Worm (Caenorhabditis elegans) whole organism, L4 larva: ENCODE results near the gene snr-5.
A peak's percentile ranks its signal among the peaks of the same experiment; 100 is the strongest.

Experiments
- F26F4.8 ChIP-seq: fragments of 200-800 bp; sonication (Bioruptor generic); conservative IDR thresholded peaks from 2 replicates; pipeline ENCODE4 v1.3.6; 2022; ENCODE audit warnings: missing genetic modification characterization, missing compliant biosample characterization
- F49E8.2 ChIP-seq: sonication (generic microtip); optimal IDR thresholded peaks from 2 replicates; lab custom pipeline; 2016; ENCODE audit warnings: missing compliant biosample characterization, mild to moderate bottlenecking, missing genetic modification characterization, borderline replicate concordance
- R02D3.7 ChIP-seq: fragments of 150-350 bp; sonication (generic microtip); optimal IDR thresholded peaks from 3 replicates; lab custom pipeline; 2014; ENCODE audit warnings: missing biosample characterization, missing genetic modification characterization
- T26A8.4 ChIP-seq: fragments of 200-800 bp; sonication (Bioruptor generic); IDR thresholded peaks from 2 replicates; pipeline ENCODE4 v1.3.6; 2022; ENCODE audit warnings: missing genetic modification characterization, missing compliant biosample characterization
- Y48G9A.11 ChIP-seq: fragments of 200-800 bp; sonication (Bioruptor generic); IDR thresholded peaks from 2 replicates; pipeline ENCODE4 v1.3.6; 2022; ENCODE audit warnings: missing genetic modification reagents, missing genetic modification characterization, missing compliant biosample characterization
- Y75B8A.6 ChIP-seq: fragments of 200-800 bp; sonication (Bioruptor generic); IDR thresholded peaks from 2 replicates; pipeline ENCODE4 v1.3.6; 2022; ENCODE audit warnings: missing genetic modification reagents, missing genetic modification characterization, missing compliant biosample characterization
- arid-1 ChIP-seq: fragments of 200-800 bp; sonication (Bioruptor generic); conservative IDR thresholded peaks from 2 replicates; pipeline ENCODE4 v1.3.6; 2022; ENCODE audit warnings: missing genetic modification reagents, missing genetic modification characterization, missing compliant biosample characterization
- cey-2 ChIP-seq: sonication (generic microtip); optimal IDR thresholded peaks from 3 replicates; lab custom pipeline; 2017; ENCODE audit warnings: missing genetic modification characterization, mild to moderate bottlenecking, missing compliant biosample characterization, antibody characterized with exemption, borderline replicate concordance; ENCODE audit not compliant: insufficient read depth
- daf-12 ChIP-seq: fragments of 150-350 bp; optimal IDR thresholded peaks from 2 replicates; lab custom pipeline; 2014; ENCODE audit warnings: missing biosample characterization, missing genetic modification reagents, missing genetic modification characterization
- daf-19 ChIP-seq: fragments of 200-800 bp; sonication (Bioruptor generic); conservative IDR thresholded peaks from 2 replicates; pipeline ENCODE4 v1.3.6; 2022; ENCODE audit warnings: missing genetic modification characterization, missing compliant biosample characterization
- dmd-9 ChIP-seq: fragments of 200-800 bp; sonication (Bioruptor generic); IDR thresholded peaks from 2 replicates; pipeline ENCODE4 v1.3.6; 2022; ENCODE audit warnings: missing genetic modification reagents, missing genetic modification characterization, missing compliant biosample characterization
- duxl-1 ChIP-seq: sonication (generic microtip); optimal IDR thresholded peaks from 2 replicates; lab custom pipeline; 2016; ENCODE audit warnings: mild to moderate bottlenecking, missing genetic modification characterization, moderate library complexity, missing compliant biosample characterization; ENCODE audit not compliant: poor library complexity
- egl-43 ChIP-seq: fragments of 200-800 bp; sonication (Bioruptor generic); IDR thresholded peaks from 2 replicates; pipeline ENCODE4 v1.3.6; 2022; ENCODE audit warnings: missing genetic modification reagents, missing genetic modification characterization, missing compliant biosample characterization
- fkh-10 ChIP-seq: fragments of 150-350 bp; optimal IDR thresholded peaks from 2 replicates; lab custom pipeline; 2014; ENCODE audit warnings: missing biosample characterization, missing genetic modification reagents, missing genetic modification characterization
- fos-1 ChIP-seq: fragments of 150-350 bp; optimal IDR thresholded peaks from 2 replicates; lab custom pipeline; 2014; ENCODE audit warnings: missing biosample characterization, missing genetic modification characterization
- gei-8 ChIP-seq: fragments of 200-800 bp; sonication (Bioruptor generic); optimal IDR thresholded peaks from 2 replicates; lab custom pipeline; 2018; ENCODE audit warnings: mild to moderate bottlenecking, missing genetic modification characterization, missing compliant biosample characterization
- hif-1 ChIP-seq, 2 experiments: sonication (generic microtip); optimal IDR thresholded peaks; 2 replicates each; lab custom pipeline; 2016 to 2017; ENCODE audit warnings: missing compliant biosample characterization in 2 of 2, missing genetic modification characterization in 2 of 2, missing genetic modification reagents in 2 of 2, missing genotype in 2 of 2, mild to moderate bottlenecking in 1 of 2
- hlh-11 ChIP-seq: fragments of 200-800 bp; sonication (Bioruptor generic); optimal IDR thresholded peaks from 2 replicates; lab custom pipeline; 2018; ENCODE audit warnings: mild to moderate bottlenecking, missing genetic modification characterization, missing compliant biosample characterization
- hmg-1.1 ChIP-seq: fragments of 200-800 bp; sonication (Bioruptor generic); IDR thresholded peaks from 2 replicates; pipeline ENCODE4 v1.3.6; 2022; ENCODE audit warnings: missing genetic modification reagents, missing genetic modification characterization, missing compliant biosample characterization
- lim-7 ChIP-seq: fragments of 200-800 bp; sonication (Bioruptor generic); IDR thresholded peaks from 2 replicates; pipeline ENCODE4 v1.3.6; 2022; ENCODE audit warnings: missing genetic modification characterization, missing compliant biosample characterization
- lin-1 ChIP-seq: fragments of 200-800 bp; sonication (Bioruptor generic); IDR thresholded peaks from 2 replicates; pipeline ENCODE4 v1.3.6; 2022; ENCODE audit warnings: missing genetic modification reagents, missing genetic modification characterization, missing compliant biosample characterization
- lin-13 ChIP-seq: fragments of 150-350 bp; optimal IDR thresholded peaks from 2 replicates; lab custom pipeline; 2014; ENCODE audit warnings: missing biosample characterization, missing genetic modification reagents, missing genetic modification characterization
- lin-15B ChIP-seq: fragments of 150-350 bp; sonication (generic microtip); optimal IDR thresholded peaks from 3 replicates; lab custom pipeline; 2014; ENCODE audit warnings: missing biosample characterization, missing genetic modification characterization
- lin-38 ChIP-seq: fragments of 200-800 bp; sonication (Bioruptor generic); IDR thresholded peaks from 2 replicates; pipeline ENCODE4 v1.3.6; 2022; ENCODE audit warnings: missing genetic modification reagents, missing genetic modification characterization, missing compliant biosample characterization
- lin-39 ChIP-seq: fragments of 150-350 bp; optimal IDR thresholded peaks from 2 replicates; lab custom pipeline; 2014; ENCODE audit warnings: missing biosample characterization, missing genetic modification reagents, missing genetic modification characterization
- madf-9 ChIP-seq: fragments of 200-800 bp; sonication (Bioruptor generic); conservative IDR thresholded peaks from 2 replicates; pipeline ENCODE4 v1.3.6; 2022; ENCODE audit warnings: missing genetic modification reagents, missing genetic modification characterization, missing compliant biosample characterization
- nhr-102 ChIP-seq: sonication (generic microtip); optimal IDR thresholded peaks from 2 replicates; lab custom pipeline; 2016; ENCODE audit warnings: mild to moderate bottlenecking, missing genetic modification characterization, moderate library complexity, missing compliant biosample characterization
- nhr-111 ChIP-seq: fragments of 200-800 bp; sonication (Bioruptor generic); optimal IDR thresholded peaks from 2 replicates; lab custom pipeline; 2018; ENCODE audit warnings: mild to moderate bottlenecking, missing genetic modification characterization, missing compliant biosample characterization
- nhr-25 ChIP-seq: sonication (generic microtip); optimal IDR thresholded peaks from 2 replicates; lab custom pipeline; 2017; ENCODE audit warnings: missing genetic modification characterization, mild to moderate bottlenecking, missing compliant biosample characterization, antibody characterized with exemption, moderate library complexity, borderline replicate concordance; ENCODE audit not compliant: insufficient read depth
- nhr-28 ChIP-seq: fragments of 150-350 bp; optimal IDR thresholded peaks from 2 replicates; lab custom pipeline; 2014; ENCODE audit warnings: missing biosample characterization, missing genetic modification characterization
- nhr-41 ChIP-seq: fragments of 200-800 bp; sonication (Bioruptor generic); IDR thresholded peaks from 2 replicates; pipeline ENCODE4 v1.3.6; 2022; ENCODE audit warnings: missing genetic modification reagents, missing genetic modification characterization, missing compliant biosample characterization
- nhr-42 ChIP-seq: fragments of 200-800 bp; sonication (Bioruptor generic); IDR thresholded peaks from 2 replicates; pipeline ENCODE4 v1.3.6; 2022; ENCODE audit warnings: missing genetic modification characterization, missing compliant biosample characterization
- nhr-76 ChIP-seq: fragments of 150-350 bp; optimal IDR thresholded peaks from 2 replicates; lab custom pipeline; 2014; ENCODE audit warnings: missing biosample characterization, missing genetic modification characterization
- nhr-77 ChIP-seq: fragments of 150-350 bp; optimal IDR thresholded peaks from 2 replicates; lab custom pipeline; 2014; ENCODE audit warnings: missing biosample characterization, missing genetic modification characterization
- pha-4 ChIP-seq, 2 experiments: fragments of 150-350 bp in 1 of 2; fragments of 200-800 bp in 1 of 2; sonication (Bioruptor generic) in 1 of 2; IDR thresholded peaks in 1 of 2; optimal IDR thresholded peaks in 1 of 2; 2 replicates each; pipeline versions ENCODE4 v1.3.6 to Lab custom; 2014 to 2022; ENCODE audit warnings: missing genetic modification characterization in 2 of 2, missing genetic modification reagents in 2 of 2, missing biosample characterization in 1 of 2, missing compliant biosample characterization in 1 of 2
- php-3 ChIP-seq: fragments of 200-800 bp; sonication (Bioruptor generic); IDR thresholded peaks from 2 replicates; pipeline ENCODE4 v1.3.6; 2022; ENCODE audit warnings: missing genetic modification reagents, missing genetic modification characterization, missing compliant biosample characterization
- rbr-2 ChIP-seq: sonication (generic microtip); optimal IDR thresholded peaks from 2 replicates; lab custom pipeline; 2016; ENCODE audit warnings: missing genotype, missing genetic modification characterization, missing compliant biosample characterization
- sdz-12 ChIP-seq: fragments of 200-800 bp; sonication (Bioruptor generic); optimal IDR thresholded peaks from 2 replicates; lab custom pipeline; 2018; ENCODE audit warnings: mild to moderate bottlenecking, missing genetic modification characterization, missing compliant biosample characterization
- set-16 ChIP-seq: fragments of 200-800 bp; sonication (Bioruptor generic); IDR thresholded peaks from 2 replicates; pipeline ENCODE4 v1.3.6; 2022; ENCODE audit warnings: missing genetic modification reagents, missing genetic modification characterization, missing compliant biosample characterization
- skn-1 ChIP-seq: fragments of 150-350 bp; optimal IDR thresholded peaks from 2 replicates; lab custom pipeline; 2014; ENCODE audit warnings: missing biosample characterization, missing genetic modification characterization
- spr-1 ChIP-seq: sonication (generic microtip); optimal IDR thresholded peaks from 2 replicates; lab custom pipeline; 2016; ENCODE audit warnings: mild to moderate bottlenecking, missing genetic modification characterization, missing compliant biosample characterization
- tag-97 ChIP-seq: fragments of 200-800 bp; sonication (Bioruptor generic); IDR thresholded peaks from 2 replicates; pipeline ENCODE4 v1.3.6; 2022; ENCODE audit warnings: missing genetic modification characterization, missing compliant biosample characterization
- tra-1 ChIP-seq: fragments of 200-800 bp; sonication (Bioruptor generic); IDR thresholded peaks from 2 replicates; pipeline ENCODE4 v1.3.6; 2022; ENCODE audit warnings: missing genetic modification reagents, missing genetic modification characterization, missing compliant biosample characterization
- unc-39 ChIP-seq: sonication (generic microtip); optimal IDR thresholded peaks from 2 replicates; lab custom pipeline; 2017; ENCODE audit warnings: missing biosample characterization, missing genetic modification characterization
- vab-7 ChIP-seq: fragments of 200-800 bp; sonication (Bioruptor generic); IDR thresholded peaks from 2 replicates; pipeline ENCODE4 v1.3.6; 2022; ENCODE audit warnings: missing genetic modification reagents, missing genetic modification characterization, missing compliant biosample characterization
- zip-11 ChIP-seq: fragments of 200-800 bp; sonication (Bioruptor generic); IDR thresholded peaks from 2 replicates; pipeline ENCODE4 v1.3.6; 2022; ENCODE audit warnings: missing genetic modification characterization, missing compliant biosample characterization
- zip-2 ChIP-seq: fragments of 150-350 bp; optimal IDR thresholded peaks from 2 replicates; lab custom pipeline; 2014; ENCODE audit warnings: missing biosample characterization, missing genetic modification characterization

The snr-5 gene

ce11 chrIII:7854494-7855184 is 7.2 kb upstream of the snr-5 start, which contains the start of gene rpl-35 (continued):
- TF ChIP-seq lin-1 (GFP tag; lab: Robert Waterston, UW) (peak; percentile 99), sdz-12 (GFP tag; lab: Kevin White, UChicago) (peak; percentile 98), zip-2 (tag; lab: Kevin White, UChicago) (peak; percentile 93), lin-39 (tag; lab: Kevin White, UChicago) (peak; percentile 92), skn-1 (tag; lab: Kevin White, UChicago) (peak; percentile 94), daf-12 (tag; lab: Kevin White, UChicago) (no peak), tag-97 (GFP tag; lab: Robert Waterston, UW) (peak; percentile 93; the same call in 1 of the 2 replicates), unc-39 (tag; lab: Kevin White, UChicago) (no peak), hmg-1.1 (peak; percentile 99), nhr-111 (peak; percentile 96), nhr-42 (GFP tag; lab: Robert Waterston, UW) (peak; percentile 99), nhr-77 (peak; percentile 99)

- TF ChIP-seq lin-13 = no peak
- TF ChIP-seq daf-19 (GFP tag; lab: Robert Waterston, UW) = no peak
- no peak for TF ChIP-seq hif-1 (tag; optimal IDR thresholded peaks at IDR 0.05; lab: Kevin White, UChicago)
- TF ChIP-seq nhr-28 (tag; lab: Kevin White, UChicago) = no peak
- no peak for TF ChIP-seq vab-7
- TF ChIP-seq arid-1 (GFP tag; lab: Robert Waterston, UW) = no peak
- no peak for TF ChIP-seq fos-1 (tag; lab: Kevin White, UChicago)
- no peak for TF ChIP-seq zip-2 (tag; lab: Kevin White, UChicago)
- TF ChIP-seq dmd-9 = no peak
- TF ChIP-seq Y48G9A.11 (GFP tag; lab: Robert Waterston, UW) = no peak
- no peak for TF ChIP-seq lin-15B (tag; lab: Kevin White, UChicago)
- TF ChIP-seq egl-43 (GFP tag; lab: Robert Waterston, UW) = no peak
- no peak for TF ChIP-seq tra-1 (GFP tag; lab: Robert Waterston, UW)
- no peak for TF ChIP-seq nhr-41 (GFP tag; lab: Robert Waterston, UW)
- no peak for TF ChIP-seq lin-39 (tag; lab: Kevin White, UChicago)
- no peak for TF ChIP-seq nhr-25 (tag; lab: Kevin White, UChicago)
- TF ChIP-seq cey-2 (tag; lab: Kevin White, UChicago) = no peak
- no peak for TF ChIP-seq R02D3.7
- no peak for TF ChIP-seq nhr-77
- no peak for TF ChIP-seq spr-1 (tag; lab: Kevin White, UChicago)
- no peak for TF ChIP-seq T26A8.4
- TF ChIP-seq fkh-10 (GFP tag; lab: Kevin White, UChicago) = no peak
- TF ChIP-seq madf-9 (GFP tag; lab: Robert Waterston, UW) = 0 out of 2 replicates have a peak, but pooled peaks have one; percentile 23
- TF ChIP-seq lin-38 (GFP tag; lab: Robert Waterston, UW) = peak; percentile 49
- no peak for TF ChIP-seq zip-11 (GFP tag; lab: Robert Waterston, UW)
- TF ChIP-seq F49E8.2 (tag; lab: Kevin White, UChicago) = peak; percentile 33
- TF ChIP-seq gei-8 (GFP tag; lab: Kevin White, UChicago) = no peak
- TF ChIP-seq duxl-1 = no peak
- no peak for TF ChIP-seq F26F4.8 (GFP tag; lab: Robert Waterston, UW)
- TF ChIP-seq rbr-2 (tag; lab: Kevin White, UChicago) = no peak
- TF ChIP-seq nhr-76 (tag; lab: Kevin White, UChicago) = no peak
- TF ChIP-seq nhr-102 (tag; lab: Kevin White, UChicago) = no peak
- no peak for TF ChIP-seq set-16 (GFP tag; lab: Robert Waterston, UW)
- TF ChIP-seq php-3 = no peak
- no peak for TF ChIP-seq hlh-11
- peak; percentile 20; the same call in 1 of the 2 replicates for TF ChIP-seq pha-4 (GFP tag; IDR thresholded peaks at IDR 0.05; lab: Robert Waterston, UW)
- no peak for TF ChIP-seq pha-4 (tag; optimal IDR thresholded peaks at IDR 0.05; lab: Kevin White, UChicago)
- TF ChIP-seq Y75B8A.6 = no peak
- no peak for TF ChIP-seq lim-7
These were observed 6.4 kb upstream of the snr-5 start for ce11 chrIII:7855468-7855867.
